Worm (Caenorhabditis elegans): Measurements from ENCODE around the gene rme-4.

The rme-4 gene

DNA sequence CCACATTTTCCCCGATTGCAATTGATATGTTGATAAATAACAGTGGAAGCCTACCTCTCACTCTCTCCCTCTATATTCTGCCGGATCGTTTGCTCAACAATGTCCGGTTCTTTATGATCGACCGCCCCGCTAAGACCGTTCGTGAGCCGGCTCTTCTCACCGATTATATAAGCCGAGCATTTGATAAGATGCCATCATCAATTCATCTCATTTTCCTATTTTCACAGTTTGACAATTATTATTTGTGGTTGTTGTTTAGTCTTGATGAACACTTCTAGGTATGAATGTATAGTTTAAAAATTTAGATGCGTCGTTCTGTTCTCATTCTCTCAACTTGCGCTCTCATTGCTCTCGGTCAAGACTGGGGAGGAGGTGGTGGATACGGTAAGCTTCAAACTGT, 43.5 kb downstream of the rme-4 start, which contains the start of gene idpa-3:
Gene idpa-3, plus strand, starts transcription at position 301 of the 400 bp plus-strand sequence.
- TF ChIP-seq unc-62 (GFP tag; optimal IDR thresholded peaks at IDR 0.05), result no peak

- TF ChIP-seq unc-62 (GFP tag; optimal IDR thresholded peaks at IDR 0.05), result no peak
Observed at ce11 chrX:10333301-10333854, 46.3 kb downstream of the rme-4 start, which contains the start of gene R07E3.4. Gene R07E3.4, minus strand, starts transcription at chrX:10333351.

- no peak for TF ChIP-seq unc-62 (GFP tag; optimal IDR thresholded peaks at IDR 0.05)
Observed at ce11 chrX:10332035-10332614, 47.5 kb downstream of the rme-4 start.

DNA sequence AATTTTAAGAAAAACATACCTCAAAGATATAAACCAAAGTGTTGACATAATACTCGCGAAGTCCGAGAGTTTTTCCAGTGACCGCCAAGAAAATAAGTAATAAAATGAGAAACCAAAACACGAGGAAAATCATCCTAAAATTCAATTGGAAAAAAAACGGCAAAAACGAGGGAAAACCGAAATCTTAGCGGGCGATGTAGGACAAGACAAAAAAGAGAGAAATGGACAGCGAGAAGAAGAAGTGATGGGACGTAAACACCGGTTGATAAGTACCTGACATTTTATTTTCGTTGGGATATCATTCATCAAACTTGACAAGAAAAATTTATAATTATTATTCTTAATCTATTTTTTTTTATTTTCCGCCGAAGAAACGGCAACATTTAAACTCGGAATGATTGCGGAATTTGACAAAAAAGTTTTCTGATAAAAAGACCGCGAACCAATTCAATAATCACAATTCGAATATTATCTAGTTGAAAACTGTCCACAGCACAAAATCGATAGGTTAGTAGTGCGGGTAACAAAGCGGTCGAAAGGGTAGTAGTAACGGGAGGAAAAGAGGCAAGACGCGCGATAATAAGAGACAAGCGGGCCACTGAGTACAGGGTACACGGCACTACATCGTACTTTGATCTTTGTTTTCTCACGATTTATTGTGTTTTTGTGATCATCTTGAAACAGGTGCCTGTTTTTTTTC, 52.2 kb downstream of the rme-4 start, which contains the start of gene acl-5:
Gene acl-5, minus strand, starts transcription at position 134 of the 700 bp plus-strand sequence.
- no peak for TF ChIP-seq unc-62 (GFP tag; optimal IDR thresholded peaks at IDR 0.05)
